Fruit fly (Drosophila melanogaster) whole organism: ENCODE data around the gene CG42818.

Experiments used
- Dll ChIP-seq: fragments of >200 bp; optimal IDR thresholded peaks from 2 replicates; lab custom pipeline; 2017
- psq ChIP-seq: fragments of >200 bp; optimal IDR thresholded peaks from 2 replicates; lab custom pipeline; 2017

DNA sequence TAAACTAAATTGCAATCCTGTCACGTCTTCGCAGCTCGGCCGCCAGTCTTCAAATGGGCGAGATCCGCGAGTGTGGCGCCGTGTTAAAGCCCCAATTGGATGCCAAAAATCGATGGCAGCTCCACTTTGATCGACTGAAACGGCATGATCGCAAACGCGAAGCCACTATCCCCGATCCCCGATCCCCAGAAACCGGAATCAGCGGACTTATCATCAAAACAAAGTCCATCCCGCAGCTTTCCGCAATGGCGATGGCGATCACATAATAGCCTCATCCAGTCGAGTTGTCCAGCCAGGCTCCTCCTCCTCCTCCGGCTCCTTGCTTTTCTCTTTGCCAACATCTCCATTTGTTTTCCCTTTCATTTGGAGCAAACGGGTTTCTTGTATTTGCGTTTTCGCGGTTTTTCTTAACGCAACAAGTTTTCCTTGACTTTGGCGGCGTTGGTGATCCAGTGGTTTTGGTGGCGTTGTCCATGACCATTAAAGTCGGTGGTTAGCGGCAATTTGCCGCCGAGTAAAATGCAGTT, 51.3 kb downstream of the CG42818 start, which contains the start of gene CG13258:
- TF ChIP-seq Dll (lab: Kevin White, UChicago): no peak
- no peak for TF ChIP-seq psq (lab: Kevin White, UChicago)
